Fruit fly (Drosophila melanogaster) S2 (cell line): ENCODE results near the gene CG14355.

Experiments
- CG8478 ChIP-seq: fragments of >200 bp; optimal IDR thresholded peaks from 2 replicates; lab custom pipeline; 2018
- CTCF ChIP-seq, 2 experiments: fragments of >200 bp; optimal IDR thresholded peaks; 2 replicates each; lab custom pipeline; 2018

dm6 chr3R:14125479-14126121 is 26.1 kb downstream of the CG14355 start, which contains the start of the genes 140up and Polr2B:
- no peak for TF ChIP-seq CTCF (optimal IDR thresholded peaks at IDR 0.05; lab: Kevin White, UChicago)
- no peak for TF ChIP-seq CG8478 (lab: Kevin White, UChicago)
